Worm (Caenorhabditis elegans): ENCODE measurements around the gene Y38A10A.11.

Gene Y38A10A.11

ce11 chrV:6063330-6063729 is 40.0 kb downstream of the Y38A10A.11 start, which contains the start of gene Y38A10A.2:
Gene Y38A10A.2 (minus strand): TSS chrV:6063430.
- TF ChIP-seq unc-86 (tag; optimal IDR thresholded peaks at IDR 0.05) (no peak), nhr-232 (tag; optimal IDR thresholded peaks at IDR 0.05) (no peak), ceh-30 (tag; optimal IDR thresholded peaks at IDR 0.05) (no peak), nhr-11 (tag; optimal IDR thresholded peaks at IDR 0.05) (no peak), ref-2 (tag; optimal IDR thresholded peaks at IDR 0.05) (no peak), hlh-15 (tag; optimal IDR thresholded peaks at IDR 0.05) (no peak), hlh-13 (GFP tag; optimal IDR thresholded peaks at IDR 0.05) (no peak), K02D7.2 (tag; optimal IDR thresholded peaks at IDR 0.05) (no peak), ceh-6 (GFP tag; optimal IDR thresholded peaks at IDR 0.05) (no peak), zip-5 (tag; optimal IDR thresholded peaks at IDR 0.05) (no peak), pros-1 (tag; optimal IDR thresholded peaks at IDR 0.05) (no peak), ceh-48 (tag; optimal IDR thresholded peaks at IDR 0.05) (no peak), syd-9 (tag; optimal IDR thresholded peaks at IDR 0.05) (no peak), ceh-9 (tag; optimal IDR thresholded peaks at IDR 0.05) (no peak), pqm-1 (tag; optimal IDR thresholded peaks at IDR 0.05) (no peak), ets-4 (tag; optimal IDR thresholded peaks at IDR 0.05) (no peak), C08G9.2 (tag; optimal IDR thresholded peaks at IDR 0.05) (no peak), sox-4 (tag; optimal IDR thresholded peaks at IDR 0.05) (no peak)

- TF ChIP-seq unc-42 (tag; optimal IDR thresholded peaks at IDR 0.05) (no peak), pqm-1 (tag; optimal IDR thresholded peaks at IDR 0.05) (no peak), pha-2 (tag; optimal IDR thresholded peaks at IDR 0.05) (no peak), zip-5 (tag; optimal IDR thresholded peaks at IDR 0.05) (no peak), lin-11 (tag; optimal IDR thresholded peaks at IDR 0.05) (no peak), ceh-30 (tag; optimal IDR thresholded peaks at IDR 0.05) (no peak), npax-4 (tag; optimal IDR thresholded peaks at IDR 0.05) (no peak), pha-4 (tag; optimal IDR thresholded peaks at IDR 0.05) (no peak), nhr-232 (tag; optimal IDR thresholded peaks at IDR 0.05) (no peak), elt-2 (tag; optimal IDR thresholded peaks at IDR 0.05) (no peak), elt-4 (tag; optimal IDR thresholded peaks at IDR 0.05) (no peak), tbx-7 (tag; optimal IDR thresholded peaks at IDR 0.05) (no peak), ama-1 (optimal IDR thresholded peaks at IDR 0.05) (no peak), ceh-31 (tag; optimal IDR thresholded peaks at IDR 0.05) (no peak), fkh-10 (GFP tag; optimal IDR thresholded peaks at IDR 0.05) (no peak), ceh-6 (GFP tag; optimal IDR thresholded peaks at IDR 0.05) (no peak), sox-4 (tag; optimal IDR thresholded peaks at IDR 0.05) (no peak), K02D7.2 (tag; optimal IDR thresholded peaks at IDR 0.05) (no peak), ref-2 (tag; optimal IDR thresholded peaks at IDR 0.05) (no peak)
Measured at ce11 chrV:6055289-6055688, 48.0 kb downstream of the Y38A10A.11 start, which contains the start of gene srd-20. Gene srd-20 (plus strand): TSS chrV:6055589.

ce11 chrV:6053188-6053687 is 50.1 kb downstream of the Y38A10A.11 start, which contains the start of gene seip-1:
Gene seip-1 (minus strand): TSS chrV:6053238.
- TF ChIP-seq fkh-6 (tag; optimal IDR thresholded peaks at IDR 0.05) (no peak), nhr-11 (tag; optimal IDR thresholded peaks at IDR 0.05) (no peak), hlh-13 (GFP tag; optimal IDR thresholded peaks at IDR 0.05) (no peak), pha-4 (tag; optimal IDR thresholded peaks at IDR 0.05) (no peak), ceh-48 (tag; optimal IDR thresholded peaks at IDR 0.05) (peak; percentile 40), fax-1 (tag; optimal IDR thresholded peaks at IDR 0.05) (no peak), ceh-18 (tag; optimal IDR thresholded peaks at IDR 0.05) (peak; percentile 44), pax-1 (tag; optimal IDR thresholded peaks at IDR 0.05) (peak; percentile 77), ceh-9 (tag; optimal IDR thresholded peaks at IDR 0.05) (no peak), ceh-14 (tag; optimal IDR thresholded peaks at IDR 0.05) (peak; percentile 79), ceh-45 (GFP tag; IDR thresholded peaks at IDR 0.05) (no peak), dve-1 (tag; optimal IDR thresholded peaks at IDR 0.05) (peak; percentile 67), elt-2 (tag; optimal IDR thresholded peaks at IDR 0.05) (peak; percentile 39), hlh-30 (tag; optimal IDR thresholded peaks at IDR 0.05; ENCODE audit: insufficient read depth) (peak; percentile 63), C38D4.7 (GFP tag; optimal IDR thresholded peaks at IDR 0.05) (no peak), zip-5 (tag; optimal IDR thresholded peaks at IDR 0.05) (no peak), rnt-1 (tag; optimal IDR thresholded peaks at IDR 0.05) (peak; percentile 38), sdc-2 (tag; optimal IDR thresholded peaks at IDR 0.05) (no peak), fkh-10 (GFP tag; optimal IDR thresholded peaks at IDR 0.05) (no peak), che-1 (tag; optimal IDR thresholded peaks at IDR 0.05) (no peak), unc-55 (GFP tag; optimal IDR thresholded peaks at IDR 0.05) (peak; percentile 92), ceh-2 (tag; optimal IDR thresholded peaks at IDR 0.05) (peak; percentile 28), ets-4 (tag; optimal IDR thresholded peaks at IDR 0.05) (no peak), madf-2 (tag; optimal IDR thresholded peaks at IDR 0.05) (peak; percentile 27), npax-4 (tag; optimal IDR thresholded peaks at IDR 0.05) (no peak), ceh-30 (tag; optimal IDR thresholded peaks at IDR 0.05) (peak; percentile 42), mec-3 (tag; optimal IDR thresholded peaks at IDR 0.05; ENCODE audit: borderline replicate concordance) (no peak), ceh-31 (tag; optimal IDR thresholded peaks at IDR 0.05) (peak; percentile 87), tbx-2 (tag; optimal IDR thresholded peaks at IDR 0.05) (peak; percentile 65), sox-2 (GFP tag; IDR thresholded peaks at IDR 0.05) (peak; percentile 40; the same call in 1 of the 2 replicates), pat-9 (tag; optimal IDR thresholded peaks at IDR 0.05) (no peak)

All from whole organism, late embryonic.